Worm (Caenorhabditis elegans): ENCODE data around the gene frpr-14.

- TF ChIP-seq flt-1 (GFP tag; IDR thresholded peaks at IDR 0.05) = no peak
- TF ChIP-seq ztf-29 (GFP tag; IDR thresholded peaks at IDR 0.05) = no peak
- TF ChIP-seq klf-2 (GFP tag; conservative IDR thresholded peaks at IDR 0.05) = no peak
- TF ChIP-seq cog-1 (tag; optimal IDR thresholded peaks at IDR 0.05) = no peak
- no peak for TF ChIP-seq T22C8.4 (GFP tag; IDR thresholded peaks at IDR 0.05)
Measured at ce11 chrII:639467-639866, 11.3 kb upstream of the frpr-14 start, which contains the start of gene K07E8.6.
